Fruit fly (Drosophila melanogaster): Measurements from ENCODE around the gene CG2924.

CG2924 gene

DNA sequence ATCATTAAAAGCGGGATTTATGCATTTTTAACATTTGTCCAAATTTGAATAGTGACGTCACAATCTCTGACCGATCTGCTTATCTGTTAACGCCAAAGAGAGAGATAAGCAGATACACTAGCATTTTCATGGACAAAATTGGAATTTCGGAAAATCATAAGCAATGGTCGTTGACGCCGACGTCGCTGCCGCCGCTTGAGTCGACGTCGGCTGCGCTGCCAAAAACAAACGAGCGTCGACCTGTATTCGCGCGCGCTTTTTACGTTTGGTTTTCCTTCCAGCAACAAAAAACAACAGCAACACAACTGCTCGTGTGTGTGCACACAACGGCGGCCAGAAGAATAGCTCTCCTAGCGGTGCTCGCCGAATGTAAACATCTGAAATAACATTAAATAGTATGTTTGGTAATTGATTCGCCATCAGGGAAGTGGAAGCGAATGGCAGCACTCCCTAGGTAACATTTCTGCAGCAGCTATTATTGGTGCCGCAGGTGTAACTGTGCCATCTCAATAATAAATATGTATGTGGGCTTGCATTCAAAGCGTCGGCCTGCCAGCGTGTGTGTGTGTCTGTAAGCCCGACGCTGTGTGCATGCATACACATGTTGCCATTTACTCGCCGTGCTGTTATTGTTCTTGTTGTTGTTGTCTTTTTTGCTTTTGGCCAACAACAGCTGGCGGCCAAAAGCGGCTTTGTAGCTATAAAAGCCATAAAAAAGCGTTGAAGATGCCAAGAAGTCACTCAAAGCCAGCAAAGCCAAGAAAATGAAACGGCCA is 29.9 kb upstream of the CG2924 start (continued):
- TF ChIP-seq CG33557 (GFP tag; optimal IDR thresholded peaks at IDR 0.05) = peak; percentile 65
- peak; percentile 95 for TF ChIP-seq CG2678 (tag; optimal IDR thresholded peaks at IDR 0.05)
- peak; percentile 97 for TF ChIP-seq CG12219 (GFP tag; optimal IDR thresholded peaks at IDR 0.05)
- TF ChIP-seq Ada2b (GFP tag; IDR thresholded peaks at IDR 0.05) = peak; percentile 95
- peak; percentile 98 for TF ChIP-seq CG32767 (GFP tag; IDR thresholded peaks at IDR 0.05)
- peak; percentile 94 for TF ChIP-seq caup (GFP tag; optimal IDR thresholded peaks at IDR 0.05; ENCODE audit: severe bottlenecking)
- peak; percentile 90 for TF ChIP-seq HLH54F (GFP tag; optimal IDR thresholded peaks at IDR 0.05)
- peak; percentile 97 for TF ChIP-seq CG12071 (GFP tag; optimal IDR thresholded peaks at IDR 0.05)
- TF ChIP-seq CG11085 (GFP tag; IDR thresholded peaks at IDR 0.05) = peak; percentile 90
- no peak for TF ChIP-seq unc-4 (GFP tag; IDR thresholded peaks at IDR 0.05; ENCODE audit: partially characterized antibody)
- peak; percentile 17; the same call in 1 of the 2 replicates for TF ChIP-seq CG13287 (GFP tag; IDR thresholded peaks at IDR 0.05; ENCODE audit: partially characterized antibody)
- peak; percentile 84 for TF ChIP-seq nerfin-1 (tag; optimal IDR thresholded peaks at IDR 0.05)
- peak; percentile 89 for TF ChIP-seq btn (GFP tag; optimal IDR thresholded peaks at IDR 0.05)
- peak; percentile 35 for TF ChIP-seq ftz-f1 (GFP tag; optimal IDR thresholded peaks at IDR 0.05)
- peak; percentile 95 for TF ChIP-seq oc (tag; optimal IDR thresholded peaks at IDR 0.05)
- TF ChIP-seq Dref (GFP tag; IDR thresholded peaks at IDR 0.05) = peak; percentile 32; the same call in 1 of the 2 replicates
- peak; percentile 96 for TF ChIP-seq CG32532 (GFP tag; IDR thresholded peaks at IDR 0.05)
- peak; percentile 83 for TF ChIP-seq CG12744 (GFP tag; optimal IDR thresholded peaks at IDR 0.05)
- peak; percentile 89 for TF ChIP-seq cwo (GFP tag; optimal IDR thresholded peaks at IDR 0.05)
- TF ChIP-seq CG1024 (GFP tag; IDR thresholded peaks at IDR 0.05) = peak; percentile 93
- peak; percentile 87 for TF ChIP-seq kah (GFP tag; optimal IDR thresholded peaks at IDR 0.05)
- TF ChIP-seq Dll (GFP tag; IDR thresholded peaks at IDR 0.05; ENCODE audit: partially characterized antibody) = no peak
- peak; percentile 75 for TF ChIP-seq Six4 (GFP tag; optimal IDR thresholded peaks at IDR 0.05)
- TF ChIP-seq pzg (GFP tag; optimal IDR thresholded peaks at IDR 0.05) = no peak
- TF ChIP-seq CG2202 (tag; optimal IDR thresholded peaks at IDR 0.05) = peak; percentile 83
- TF ChIP-seq ase (GFP tag; IDR thresholded peaks at IDR 0.05) = peak; percentile 97
- peak; percentile 89 for TF ChIP-seq Atf-2 (GFP tag; optimal IDR thresholded peaks at IDR 0.05)
- peak; percentile 88 for TF ChIP-seq CG4854 (GFP tag; optimal IDR thresholded peaks at IDR 0.05)
- TF ChIP-seq rib (GFP tag; IDR thresholded peaks at IDR 0.05) = peak; percentile 94
- TF ChIP-seq fd96Cb (tag; optimal IDR thresholded peaks at IDR 0.05) = peak; percentile 96
- no peak for TF ChIP-seq hb (GFP tag; IDR thresholded peaks at IDR 0.05; ENCODE audit: partially characterized antibody)
- peak; percentile 91 for TF ChIP-seq al (GFP tag; IDR thresholded peaks at IDR 0.05)
- peak; percentile 96 for TF ChIP-seq corto (GFP tag; optimal IDR thresholded peaks at IDR 0.05)
- TF ChIP-seq CG9215 (GFP tag; IDR thresholded peaks at IDR 0.05) = peak; percentile 88
- TF ChIP-seq CG16863 (GFP tag; optimal IDR thresholded peaks at IDR 0.05) = peak; percentile 96
- TF ChIP-seq BEAF-32 (GFP tag; optimal IDR thresholded peaks at IDR 0.05) = peak; percentile 9
- TF ChIP-seq CG31224 (GFP tag; IDR thresholded peaks at IDR 0.05) = peak; percentile 88
- TF ChIP-seq pho (GFP tag; optimal IDR thresholded peaks at IDR 0.05) = peak; percentile 86
- TF ChIP-seq pfk (GFP tag; optimal IDR thresholded peaks at IDR 0.05) = no peak
- peak; percentile 79 for TF ChIP-seq CG10431 (GFP tag; optimal IDR thresholded peaks at IDR 0.05)
- peak; percentile 75 for TF ChIP-seq mirr (GFP tag; optimal IDR thresholded peaks at IDR 0.05)
- TF ChIP-seq cato (GFP tag; optimal IDR thresholded peaks at IDR 0.05; ENCODE audit: borderline replicate concordance) = peak; percentile 85
- peak; percentile 74 for TF ChIP-seq HmgD (GFP tag; optimal IDR thresholded peaks at IDR 0.05)
- TF ChIP-seq Dp (GFP tag; optimal IDR thresholded peaks at IDR 0.05) = peak; percentile 30
- TF ChIP-seq Opbp (GFP tag; IDR thresholded peaks at IDR 0.05; ENCODE audit: partially characterized antibody) = peak; percentile 31; the same call in 1 of the 3 replicates
- peak; percentile 87; the same call in 2 of the 3 replicates for TF ChIP-seq C15 (GFP tag; IDR thresholded peaks at IDR 0.05)
- TF ChIP-seq B-H2 (GFP tag; optimal IDR thresholded peaks at IDR 0.05) = peak; percentile 19
- peak; percentile 96 for TF ChIP-seq CG1529 (GFP tag; optimal IDR thresholded peaks at IDR 0.05)

Measured in whole organism, embryonic.